Fruit fly (Drosophila melanogaster) whole organism, adult: ENCODE measurements around the gene CG12035.
A peak's percentile ranks its signal among the peaks of the same experiment; 100 is the strongest.

ENCODE experiments used
- CG11617 ChIP-seq: fragments of 200-800 bp; sonication (Bioruptor generic); optimal IDR thresholded peaks from 2 replicates; lab custom pipeline; 2017; ENCODE audit warnings: mild to moderate bottlenecking, missing biosample characterization, missing genetic modification reagents, missing genetic modification characterization
- CG12768 ChIP-seq: fragments of 200-800 bp; sonication (Bioruptor generic); optimal IDR thresholded peaks from 2 replicates; lab custom pipeline; 2017; ENCODE audit warnings: missing biosample characterization, missing genetic modification characterization, mild to moderate bottlenecking, moderate library complexity, missing genetic modification reagents
- CG14711 ChIP-seq: fragments of 200-800 bp; sonication (Bioruptor generic); optimal IDR thresholded peaks from 2 replicates; lab custom pipeline; 2018; ENCODE audit warnings: missing biosample characterization, mild to moderate bottlenecking, missing genetic modification characterization, moderate library complexity
- CG1620 ChIP-seq: fragments of 200-800 bp; sonication (Bioruptor generic); optimal IDR thresholded peaks from 2 replicates; lab custom pipeline; 2016; ENCODE audit warnings: missing biosample characterization, missing genetic modification characterization
- CG33017 ChIP-seq: fragments of 200-800 bp; sonication (Bioruptor generic); optimal IDR thresholded peaks from 2 replicates; lab custom pipeline; 2018; ENCODE audit warnings: missing biosample characterization, mild to moderate bottlenecking, missing genetic modification characterization, moderate library complexity
- CG5204 ChIP-seq: fragments of 200-800 bp; sonication (Bioruptor generic); optimal IDR thresholded peaks from 2 replicates; lab custom pipeline; 2016; ENCODE audit warnings: missing biosample characterization, missing genetic modification characterization
- CG7045 ChIP-seq: fragments of 200-800 bp; sonication (Bioruptor generic); optimal IDR thresholded peaks from 2 replicates; lab custom pipeline; 2017; ENCODE audit warnings: missing biosample characterization, mild to moderate bottlenecking, missing genetic modification characterization
- CG7101 ChIP-seq: fragments of 200-800 bp; sonication (Bioruptor generic); optimal IDR thresholded peaks from 2 replicates; lab custom pipeline; 2018; ENCODE audit warnings: missing biosample characterization, mild to moderate bottlenecking, missing genetic modification characterization, moderate library complexity
- Clk ChIP-seq: fragments of 200-800 bp; sonication (Bioruptor generic); optimal IDR thresholded peaks from 2 replicates; lab custom pipeline; 2017; ENCODE audit warnings: missing biosample characterization, missing genetic modification characterization
- Crg-1 ChIP-seq: fragments of 200-800 bp; sonication (Bioruptor generic); optimal IDR thresholded peaks from 2 replicates; lab custom pipeline; 2016; ENCODE audit warnings: missing biosample characterization, missing genetic modification characterization
- Hr96 ChIP-seq: fragments of 200-800 bp; sonication (Bioruptor generic); optimal IDR thresholded peaks from 2 replicates; lab custom pipeline; 2016; ENCODE audit warnings: missing biosample characterization, missing genetic modification characterization
- Mnt ChIP-seq: fragments of 200-800 bp; sonication (Bioruptor generic); optimal IDR thresholded peaks from 2 replicates; lab custom pipeline; 2016; ENCODE audit warnings: missing biosample characterization, mild to moderate bottlenecking, missing genetic modification characterization
- bab1 ChIP-seq: fragments of 200-800 bp; sonication (Bioruptor generic); optimal IDR thresholded peaks from 3 replicates; lab custom pipeline; 2019; ENCODE audit warnings: missing biosample characterization, mild to moderate bottlenecking, missing genetic modification characterization, moderate library complexity
- cic ChIP-seq: fragments of 200-800 bp; sonication (Bioruptor generic); optimal IDR thresholded peaks from 2 replicates; lab custom pipeline; 2017; ENCODE audit warnings: missing biosample characterization, mild to moderate bottlenecking, missing genetic modification characterization, moderate library complexity
- cnc ChIP-seq, 2 experiments: fragments of >200 bp; optimal IDR thresholded peaks; 2 replicates each; lab custom pipeline; 2017
- kay ChIP-seq: fragments of 200-800 bp; sonication (Bioruptor generic); peaks from one replicate; lab custom pipeline; 2016; ENCODE audit warnings: missing biosample characterization, missing genetic modification characterization, borderline replicate concordance
- ovo ChIP-seq: fragments of 200-800 bp; sonication (Bioruptor generic); optimal IDR thresholded peaks from 2 replicates; lab custom pipeline; 2016; ENCODE audit warnings: missing biosample characterization, missing genetic modification characterization
- pad ChIP-seq: fragments of 200-800 bp; sonication (Bioruptor generic); optimal IDR thresholded peaks from 3 replicates; lab custom pipeline; 2017; ENCODE audit warnings: missing biosample characterization, missing genetic modification characterization, mild to moderate bottlenecking, moderate library complexity, missing genetic modification reagents
- tj ChIP-seq: fragments of 200-800 bp; sonication (Bioruptor generic); optimal IDR thresholded peaks from 3 replicates; lab custom pipeline; 2017; ENCODE audit warnings: missing biosample characterization, mild to moderate bottlenecking, missing genetic modification characterization, moderate library complexity
- toe ChIP-seq: fragments of 200-800 bp; sonication (Bioruptor generic); optimal IDR thresholded peaks from 2 replicates; lab custom pipeline; 2016; ENCODE audit warnings: missing biosample characterization, missing genetic modification characterization

The CG12035 gene

dm6 chr3L:1709161-1709560 lies 15.0 kb upstream of the CG12035 start:
- TF ChIP-seq CG5204 (no peak), cic (GFP tag; lab: Kevin White, UChicago) (no peak), Mnt (GFP tag; lab: Kevin White, UChicago) (no peak), kay (GFP tag; lab: Kevin White, UChicago) (no peak), CG11617 (no peak), ovo (GFP tag; lab: Kevin White, UChicago) (no peak), CG7101 (tag; lab: Kevin White, UChicago) (no peak), CG1620 (GFP tag; lab: Kevin White, UChicago) (no peak), bab1 (GFP tag; lab: Kevin White, UChicago) (no peak), Crg-1 (no peak), CG33017 (tag; lab: Kevin White, UChicago) (no peak), Hr96 (GFP tag; lab: Kevin White, UChicago) (no peak), pad (GFP tag; lab: Kevin White, UChicago) (no peak), tj (no peak), CG14711 (no peak)

- no peak for TF ChIP-seq CG11617
- TF ChIP-seq cnc (optimal IDR thresholded peaks at IDR 0.05; lab: Kevin White, UChicago), result no peak
- no peak for TF ChIP-seq Mnt (GFP tag; lab: Kevin White, UChicago)
- TF ChIP-seq kay (GFP tag; lab: Kevin White, UChicago), result no peak
- no peak for TF ChIP-seq CG14711
- TF ChIP-seq tj, result no peak
- TF ChIP-seq CG7101 (tag; lab: Kevin White, UChicago), result no peak
- TF ChIP-seq CG33017 (tag; lab: Kevin White, UChicago), result no peak
- TF ChIP-seq Clk, result no peak
- TF ChIP-seq Crg-1, result no peak
- no peak for TF ChIP-seq cic (GFP tag; lab: Kevin White, UChicago)
- TF ChIP-seq CG1620 (GFP tag; lab: Kevin White, UChicago), result no peak
- TF ChIP-seq bab1 (GFP tag; lab: Kevin White, UChicago), result no peak
- no peak for TF ChIP-seq pad (GFP tag; lab: Kevin White, UChicago)
- TF ChIP-seq ovo (GFP tag; lab: Kevin White, UChicago), result no peak
These were observed 13.6 kb upstream of the CG12035 start for dm6 chr3L:1710562-1710961.

- no peak for TF ChIP-seq CG33017 (tag; lab: Kevin White, UChicago)
- TF ChIP-seq CG14711, result no peak
- no peak for TF ChIP-seq toe (GFP tag; lab: Kevin White, UChicago)
- TF ChIP-seq pad (GFP tag; lab: Kevin White, UChicago), result no peak
- no peak for TF ChIP-seq cic (GFP tag; lab: Kevin White, UChicago)
- no peak for TF ChIP-seq cnc (optimal IDR thresholded peaks at IDR 0.05; lab: Kevin White, UChicago)
- no peak for TF ChIP-seq CG1620 (GFP tag; lab: Kevin White, UChicago)
- no peak for TF ChIP-seq Mnt (GFP tag; lab: Kevin White, UChicago)
- TF ChIP-seq CG11617, result no peak
- no peak for TF ChIP-seq CG7045 (GFP tag; lab: Kevin White, UChicago)
- no peak for TF ChIP-seq kay (GFP tag; lab: Kevin White, UChicago)
- TF ChIP-seq CG12768 (GFP tag; lab: Kevin White, UChicago), result no peak
- no peak for TF ChIP-seq Clk
- no peak for TF ChIP-seq CG7101 (tag; lab: Kevin White, UChicago)
These were observed 13.0 kb upstream of the CG12035 start for dm6 chr3L:1711218-1711617.

- TF ChIP-seq CG33017 (tag; lab: Kevin White, UChicago) (no peak), bab1 (GFP tag; lab: Kevin White, UChicago) (no peak), CG7101 (tag; lab: Kevin White, UChicago) (no peak), ovo (GFP tag; lab: Kevin White, UChicago) (no peak), Mnt (GFP tag; lab: Kevin White, UChicago) (no peak), CG1620 (GFP tag; lab: Kevin White, UChicago) (no peak), tj (no peak), Crg-1 (no peak), kay (GFP tag; lab: Kevin White, UChicago) (no peak), CG11617 (no peak), CG5204 (no peak), Hr96 (GFP tag; lab: Kevin White, UChicago) (no peak), Clk (no peak), toe (GFP tag; lab: Kevin White, UChicago) (no peak), cic (GFP tag; lab: Kevin White, UChicago) (no peak), CG14711 (no peak), pad (GFP tag; lab: Kevin White, UChicago) (no peak)
These were observed 1.1 kb upstream of the CG12035 start, which contains the start of gene CG18171 for dm6 chr3L:1723053-1723452. Gene CG18171 (minus strand): TSS chr3L:1723153.

dm6 chr3L:1726747-1727146 lies 2.6 kb downstream of the CG12035 start:
- TF ChIP-seq CG11617 (no peak), cic (GFP tag; lab: Kevin White, UChicago) (peak; percentile 48), toe (GFP tag; lab: Kevin White, UChicago) (no peak), kay (GFP tag; lab: Kevin White, UChicago) (peak; percentile 0), Clk (no peak), cnc (optimal IDR thresholded peaks at IDR 0.05; lab: Kevin White, UChicago) (no peak), bab1 (GFP tag; lab: Kevin White, UChicago) (no peak), Crg-1 (no peak), CG7045 (GFP tag; lab: Kevin White, UChicago) (no peak), pad (GFP tag; lab: Kevin White, UChicago) (no peak), Mnt (GFP tag; lab: Kevin White, UChicago) (peak; percentile 8), CG12768 (GFP tag; lab: Kevin White, UChicago) (no peak), tj (no peak), CG7101 (tag; lab: Kevin White, UChicago) (no peak), CG5204 (no peak)

dm6 chr3L:1727431-1727830 lies 3.2 kb downstream of the CG12035 start:
- TF ChIP-seq toe (GFP tag; lab: Kevin White, UChicago) (no peak), kay (GFP tag; lab: Kevin White, UChicago) (peak; percentile 86)
